Fruit fly (Drosophila melanogaster) whole organism, embryonic: ENCODE measurements around the gene CG32679.

Source experiments
- Abd-B ChIP-seq: fragments of 200-800 bp; sonication (Bioruptor generic); optimal IDR thresholded peaks from 2 replicates; lab custom pipeline; 2018; ENCODE audit warnings: missing biosample characterization, mild to moderate bottlenecking, missing genetic modification characterization, moderate library complexity
- BEAF-32 ChIP-seq: fragments of 200-800 bp; sonication (Bioruptor generic); optimal IDR thresholded peaks from 3 replicates; lab custom pipeline; 2017; ENCODE audit warnings: missing biosample characterization, missing genetic modification characterization, mild to moderate bottlenecking, moderate library complexity, missing genetic modification reagents
- Bteb2 ChIP-seq: fragments of 200-800 bp; sonication (Bioruptor generic); optimal IDR thresholded peaks from 2 replicates; lab custom pipeline; 2016; ENCODE audit warnings: missing biosample characterization, missing genetic modification characterization
- CG10321 ChIP-seq: fragments of 200-800 bp; sonication (Bioruptor generic); IDR thresholded peaks from 2 replicates; pipeline ENCODE4 v1.3.6; 2022; ENCODE audit warnings: missing biosample characterization, missing genetic modification characterization
- CG11723 ChIP-seq: fragments of 200-800 bp; sonication (Bioruptor generic); optimal IDR thresholded peaks from 2 replicates; lab custom pipeline; 2017; ENCODE audit warnings: missing biosample characterization, mild to moderate bottlenecking, missing genetic modification characterization
- CG13287 ChIP-seq: fragments of 200-800 bp; sonication (Bioruptor generic); IDR thresholded peaks from 2 replicates; pipeline ENCODE4 v1.3.6; 2022; ENCODE audit warnings: missing biosample characterization, missing genetic modification characterization; ENCODE audit not compliant: partially characterized antibody
- CG13624 ChIP-seq: fragments of 200-800 bp; sonication (Bioruptor generic); optimal IDR thresholded peaks from 2 replicates; lab custom pipeline; 2016; ENCODE audit warnings: missing biosample characterization, missing genetic modification characterization
- CG14710 ChIP-seq: fragments of 200-800 bp; sonication (Bioruptor generic); optimal IDR thresholded peaks from 3 replicates; lab custom pipeline; 2019; ENCODE audit warnings: missing biosample characterization, mild to moderate bottlenecking, missing genetic modification characterization, moderate library complexity
- CG15601 ChIP-seq: fragments of 200-800 bp; sonication (Bioruptor generic); optimal IDR thresholded peaks from 3 replicates; lab custom pipeline; 2019; ENCODE audit warnings: missing biosample characterization, mild to moderate bottlenecking, missing genetic modification characterization, moderate library complexity
- CG2116 ChIP-seq: fragments of 200-800 bp; sonication (Bioruptor generic); optimal IDR thresholded peaks from 3 replicates; lab custom pipeline; 2018; ENCODE audit warnings: missing biosample characterization, mild to moderate bottlenecking, missing genetic modification characterization
- CG3407 ChIP-seq: fragments of 200-800 bp; sonication (Bioruptor generic); optimal IDR thresholded peaks from 2 replicates; lab custom pipeline; 2018; ENCODE audit warnings: missing biosample characterization, mild to moderate bottlenecking, missing genetic modification characterization
- CG34376 ChIP-seq: fragments of 200-800 bp; sonication (Bioruptor generic); optimal IDR thresholded peaks from 2 replicates; lab custom pipeline; 2018; ENCODE audit warnings: missing biosample characterization, mild to moderate bottlenecking, missing genetic modification characterization
- CG5180 ChIP-seq: fragments of 200-800 bp; sonication (Bioruptor generic); optimal IDR thresholded peaks from 3 replicates; lab custom pipeline; 2017; ENCODE audit warnings: missing biosample characterization, missing genetic modification characterization, mild to moderate bottlenecking, moderate library complexity, missing genetic modification reagents
- CG7839 ChIP-seq: fragments of 200-800 bp; sonication (Bioruptor generic); optimal IDR thresholded peaks from 3 replicates; lab custom pipeline; 2018; ENCODE audit warnings: missing biosample characterization, mild to moderate bottlenecking, missing genetic modification characterization, moderate library complexity
- CG7987 ChIP-seq: fragments of 200-800 bp; sonication (Bioruptor generic); optimal IDR thresholded peaks from 2 replicates; lab custom pipeline; 2018; ENCODE audit warnings: missing biosample characterization, mild to moderate bottlenecking, missing genetic modification characterization, moderate library complexity
- CG9437 ChIP-seq: fragments of 200-800 bp; sonication (Bioruptor generic); optimal IDR thresholded peaks from 2 replicates; lab custom pipeline; 2018; ENCODE audit warnings: missing biosample characterization, mild to moderate bottlenecking, missing genetic modification characterization
- CG9817 ChIP-seq: fragments of 200-800 bp; sonication (Bioruptor generic); optimal IDR thresholded peaks from 2 replicates; lab custom pipeline; 2018; ENCODE audit warnings: missing biosample characterization, mild to moderate bottlenecking, missing genetic modification characterization, moderate library complexity
- E2f2 ChIP-seq: fragments of 200-800 bp; sonication (Bioruptor generic); IDR thresholded peaks from 2 replicates; pipeline ENCODE4 v1.3.6; 2022; ENCODE audit warnings: missing biosample characterization, missing genetic modification characterization
- Eip74EF ChIP-seq, 2 experiments: fragments of 200-800 bp in 1 of 2; fragments of >200 bp in 1 of 2; sonication (Bioruptor generic) in 1 of 2; optimal IDR thresholded peaks; 2 replicates each; lab custom pipeline; 2017 to 2019; ENCODE audit warnings: missing biosample characterization in 2 of 2, missing genetic modification characterization in 2 of 2, mild to moderate bottlenecking in 1 of 2, moderate library complexity in 1 of 2
- GATAe ChIP-seq: fragments of 200-800 bp; sonication (Bioruptor generic); conservative IDR thresholded peaks from 2 replicates; pipeline ENCODE4 v1.3.6; 2022; ENCODE audit warnings: missing biosample characterization, missing genetic modification characterization
- HHEX ChIP-seq: fragments of 200-800 bp; sonication (Bioruptor generic); optimal IDR thresholded peaks from 3 replicates; lab custom pipeline; 2017; ENCODE audit warnings: missing biosample characterization, mild to moderate bottlenecking, missing genetic modification characterization, missing genetic modification reagents
- HLH54F ChIP-seq: fragments of 200-800 bp; sonication (Bioruptor generic); optimal IDR thresholded peaks from 3 replicates; lab custom pipeline; 2016; ENCODE audit warnings: missing biosample characterization, missing genetic modification characterization
- Mrtf ChIP-seq: fragments of 200-800 bp; sonication (Bioruptor generic); IDR thresholded peaks from 3 replicates; pipeline ENCODE4 v1.3.6; 2022; ENCODE audit warnings: missing biosample characterization, missing genetic modification characterization
- Nf-YC ChIP-seq: fragments of 200-800 bp; optimal IDR thresholded peaks from 3 replicates; lab custom pipeline; 2019; ENCODE audit warnings: missing biosample characterization, mild to moderate bottlenecking, missing genetic modification characterization, moderate library complexity
- Pdp1 ChIP-seq, 2 experiments: fragments of 200-800 bp; sonication (Bioruptor generic); optimal IDR thresholded peaks; 3 replicates each; lab custom pipeline; 2016; ENCODE audit warnings: missing biosample characterization in 2 of 2, missing genetic modification characterization in 2 of 2, mild to moderate bottlenecking in 1 of 2, moderate library complexity in 1 of 2
- Ssrp ChIP-seq: fragments of 200-800 bp; sonication (Bioruptor generic); optimal IDR thresholded peaks from 2 replicates; lab custom pipeline; 2018; ENCODE audit warnings: missing biosample characterization, mild to moderate bottlenecking, missing genetic modification characterization, moderate library complexity
- Vsx1 ChIP-seq: fragments of 200-800 bp; sonication (Bioruptor generic); optimal IDR thresholded peaks from 2 replicates; lab custom pipeline; 2017; ENCODE audit warnings: missing biosample characterization, mild to moderate bottlenecking, missing genetic modification characterization, missing genetic modification reagents
- caup ChIP-seq: fragments of 200-800 bp; sonication (Bioruptor generic); optimal IDR thresholded peaks from 3 replicates; lab custom pipeline; 2017; ENCODE audit warnings: missing biosample characterization, mild to moderate bottlenecking, missing genetic modification characterization, moderate library complexity; ENCODE audit not compliant: severe bottlenecking
- chif ChIP-seq, 2 experiments: fragments of 200-800 bp; sonication (Bioruptor generic); optimal IDR thresholded peaks; 3 replicates each; lab custom pipeline; 2016; ENCODE audit warnings: missing biosample characterization in 2 of 2, missing genetic modification characterization in 2 of 2
- chinmo ChIP-seq: fragments of 200-800 bp; sonication (Bioruptor generic); IDR thresholded peaks from 4 replicates; pipeline ENCODE4 v1.3.6; 2022; ENCODE audit warnings: missing biosample characterization, missing genetic modification characterization; ENCODE audit not compliant: partially characterized antibody
- da ChIP-seq: fragments of 200-800 bp; sonication (Bioruptor generic); optimal IDR thresholded peaks from 2 replicates; lab custom pipeline; 2016; ENCODE audit warnings: missing biosample characterization, missing genetic modification characterization
- dmrt99B ChIP-seq: fragments of 200-800 bp; sonication (Bioruptor generic); optimal IDR thresholded peaks from 2 replicates; lab custom pipeline; 2018; ENCODE audit warnings: missing biosample characterization, mild to moderate bottlenecking, missing genetic modification characterization, moderate library complexity
- exex ChIP-seq: fragments of 200-800 bp; sonication (Bioruptor generic); optimal IDR thresholded peaks from 4 replicates; lab custom pipeline; 2018; ENCODE audit warnings: missing biosample characterization, mild to moderate bottlenecking, missing genetic modification characterization, moderate library complexity
- fd3F ChIP-seq: fragments of 200-800 bp; sonication (Bioruptor generic); optimal IDR thresholded peaks from 2 replicates; lab custom pipeline; 2018; ENCODE audit warnings: missing biosample characterization, mild to moderate bottlenecking, missing genetic modification characterization, moderate library complexity
- grn ChIP-seq: fragments of 200-800 bp; sonication (Bioruptor generic); optimal IDR thresholded peaks from 3 replicates; lab custom pipeline; 2017; ENCODE audit warnings: missing biosample characterization, missing genetic modification characterization
- ham ChIP-seq: fragments of 200-800 bp; sonication (Bioruptor generic); IDR thresholded peaks from 2 replicates; pipeline ENCODE4 v1.3.6; 2022; ENCODE audit warnings: missing biosample characterization, missing genetic modification characterization
- her ChIP-seq: fragments of 200-800 bp; sonication (Bioruptor generic); optimal IDR thresholded peaks from 2 replicates; lab custom pipeline; 2016; ENCODE audit warnings: missing biosample characterization, missing genetic modification characterization
- lab ChIP-seq: fragments of 200-800 bp; sonication (Bioruptor generic); optimal IDR thresholded peaks from 3 replicates; lab custom pipeline; 2017; ENCODE audit warnings: missing biosample characterization, missing genetic modification characterization, mild to moderate bottlenecking, moderate library complexity, missing genetic modification reagents
- mirr ChIP-seq: fragments of 200-800 bp; sonication (Bioruptor generic); optimal IDR thresholded peaks from 3 replicates; lab custom pipeline; 2018; ENCODE audit warnings: missing biosample characterization, mild to moderate bottlenecking, missing genetic modification characterization
- nerfin-1 ChIP-seq: fragments of 200-800 bp; sonication (Bioruptor generic); optimal IDR thresholded peaks from 3 replicates; lab custom pipeline; 2019; ENCODE audit warnings: missing biosample characterization, mild to moderate bottlenecking, missing genetic modification characterization, moderate library complexity
- pho ChIP-seq: fragments of 200-800 bp; sonication (Bioruptor generic); optimal IDR thresholded peaks from 2 replicates; lab custom pipeline; 2016; ENCODE audit warnings: missing biosample characterization, missing genetic modification characterization
- sug ChIP-seq: fragments of 200-800 bp; optimal IDR thresholded peaks from 2 replicates; lab custom pipeline; 2019; ENCODE audit warnings: missing biosample characterization, mild to moderate bottlenecking, missing genetic modification characterization, moderate library complexity

CG32679 gene

DNA sequence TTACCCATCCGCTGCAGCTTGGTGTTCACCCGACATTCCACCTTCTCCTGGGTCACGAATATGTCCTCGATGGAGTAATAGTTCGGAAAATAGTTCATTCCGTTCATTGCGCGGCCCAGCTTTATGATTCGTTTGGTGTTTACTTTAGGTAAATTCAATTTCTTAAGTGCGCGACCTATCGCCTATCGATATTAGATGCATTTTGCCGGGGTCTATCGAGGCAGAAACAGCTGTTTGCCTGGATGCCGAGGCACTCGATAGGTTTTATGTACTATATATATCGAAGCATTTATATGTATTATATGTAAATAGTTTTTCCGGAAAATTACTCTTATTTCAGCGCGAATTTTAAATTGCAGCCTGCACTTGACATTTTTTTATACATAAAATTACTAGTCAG lies 17.7 kb upstream of the CG32679 start (continued):
- peak; percentile 39 for TF ChIP-seq BEAF-32 (GFP tag; lab: Kevin White, UChicago)

DNA sequence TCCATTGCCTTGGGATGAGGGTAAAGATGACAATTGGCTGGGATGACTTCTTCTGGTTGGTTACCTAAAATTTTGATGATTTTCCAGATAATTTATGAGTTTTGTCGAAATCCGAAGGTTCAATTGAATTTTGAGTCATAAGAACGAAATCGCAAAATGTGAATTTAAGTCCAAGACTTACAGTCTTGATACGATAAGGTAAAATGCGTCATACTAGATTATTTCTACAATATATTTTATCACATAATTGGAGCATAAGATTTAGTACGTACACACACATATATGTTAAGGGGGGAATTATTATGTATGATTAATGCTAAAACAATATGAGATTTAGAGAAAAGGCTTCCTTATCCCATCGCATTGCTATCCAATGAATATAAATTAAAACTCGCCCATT lies 14.0 kb upstream of the CG32679 start, which contains the start of gene CG32681:
TSS of gene CG32681 (minus strand) at position 101 of the 400 bp plus-strand sequence.
- TF ChIP-seq Ssrp (no peak), CG7839 (tag; lab: Kevin White, UChicago) (no peak), CG13287 (GFP tag; lab: Robert Waterston, UW) (no peak), CG10321 (no peak), CG9437 (GFP tag; lab: Kevin White, UChicago) (no peak)

DNA sequence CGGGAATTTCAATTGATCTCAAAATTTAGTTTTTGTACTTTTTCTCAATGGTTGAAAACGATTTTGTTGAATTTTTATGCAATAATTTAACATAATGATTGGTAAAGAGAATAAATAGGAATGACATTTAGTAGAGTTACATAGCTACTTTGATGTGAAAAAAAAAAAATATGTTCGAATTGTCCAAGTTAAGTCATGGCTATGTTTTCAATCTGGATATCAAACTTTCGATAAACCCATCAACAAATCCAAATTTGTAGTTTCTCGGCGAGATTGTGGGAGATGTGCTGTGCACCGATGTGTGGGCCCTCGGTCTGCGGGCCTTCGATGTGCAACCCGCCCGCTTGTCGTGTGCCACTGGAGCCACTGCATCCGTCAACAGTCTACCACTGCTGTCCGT lies 7.9 kb upstream of the CG32679 start, which contains the start of the genes CG32686 and CG2898:
TSS of gene CG32686 (minus strand) at position 101 of the 400 bp plus-strand sequence.
TSS of gene CG2898 (plus strand) at position 159 of the 400 bp plus-strand sequence.
- TF ChIP-seq CG2116 (GFP tag; lab: Kevin White, UChicago) (no peak), da (GFP tag; lab: Kevin White, UChicago) (no peak), CG14710 (tag; lab: Kevin White, UChicago) (no peak), Bteb2 (GFP tag; lab: Kevin White, UChicago) (no peak), nerfin-1 (tag; lab: Kevin White, UChicago) (no peak), HLH54F (GFP tag; lab: Kevin White, UChicago) (no peak), pho (GFP tag; lab: Kevin White, UChicago) (no peak), caup (GFP tag; lab: Kevin White, UChicago) (no peak), Abd-B (no peak), CG3407 (GFP tag; lab: Kevin White, UChicago) (no peak), Eip74EF (GFP tag; optimal IDR thresholded peaks at IDR 0.05; lab: Kevin White, UChicago) (no peak), her (GFP tag; lab: Kevin White, UChicago) (no peak), CG13624 (GFP tag; lab: Kevin White, UChicago) (no peak), CG9817 (tag; lab: Kevin White, UChicago) (no peak), HHEX (GFP tag; lab: Kevin White, UChicago) (no peak), CG11723 (GFP tag; lab: Kevin White, UChicago) (no peak), dmrt99B (tag; lab: Kevin White, UChicago) (no peak), E2f2 (GFP tag; lab: Robert Waterston, UW) (no peak), fd3F (no peak), chif (GFP tag; optimal IDR thresholded peaks at IDR 0.05; lab: Kevin White, UChicago) (no peak)

DNA sequence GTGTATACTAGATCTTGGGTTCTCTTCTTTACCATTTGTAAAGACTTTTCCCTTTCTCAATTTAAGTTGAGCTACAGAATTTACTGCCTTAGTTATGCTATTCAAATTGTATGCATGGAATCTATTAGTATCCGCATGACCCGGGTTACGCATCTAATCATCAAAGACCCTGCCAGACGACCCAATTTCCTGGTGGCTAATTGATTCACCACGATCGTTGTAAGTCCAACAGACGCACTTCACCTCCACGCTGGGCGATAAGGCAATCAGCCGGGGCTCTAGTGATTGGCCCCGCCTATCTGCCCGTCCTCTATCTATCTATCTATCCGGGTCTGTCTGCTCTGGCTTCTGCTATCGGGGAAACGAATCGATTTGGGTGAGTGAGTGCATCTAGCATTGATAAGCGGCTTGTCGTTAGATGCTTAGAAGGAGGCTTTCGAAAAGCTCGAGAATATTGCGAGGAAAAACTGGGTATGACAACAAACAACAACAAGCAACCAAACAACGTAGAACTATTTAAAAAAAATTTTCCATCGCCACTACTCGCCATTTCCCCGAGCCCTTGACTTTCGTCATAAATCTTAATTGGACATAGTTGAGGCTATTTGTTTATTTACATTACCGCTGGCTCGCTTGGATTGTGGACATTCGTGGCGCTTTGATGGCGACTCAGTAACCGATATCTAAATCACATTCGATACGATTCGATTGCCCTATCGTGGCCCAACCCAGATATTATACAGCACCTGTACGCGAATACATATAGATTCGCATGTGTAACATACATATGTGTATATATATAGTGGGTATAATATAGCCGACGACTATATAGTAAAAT lies 3.1 kb upstream of the CG32679 start:
- TF ChIP-seq Nf-YC (tag; lab: Kevin White, UChicago) (peak; percentile 84), lab (peak; percentile 36), GATAe (GFP tag; lab: Robert Waterston, UW) (peak; percentile 54; the same call in 1 of the 2 replicates), Pdp1 (GFP tag; optimal IDR thresholded peaks at IDR 0.05; lab: Kevin White, UChicago) (peak in 1 of 2 experiments; percentile 10), CG34376 (GFP tag; lab: Kevin White, UChicago) (peak; percentile 84), exex (tag; lab: Kevin White, UChicago) (peak; percentile 67), CG5180 (GFP tag; lab: Kevin White, UChicago) (no peak), mirr (GFP tag; lab: Kevin White, UChicago) (peak; percentile 39), sug (tag; lab: Kevin White, UChicago) (peak; percentile 76), Vsx1 (GFP tag; lab: Kevin White, UChicago) (peak; percentile 71), chinmo (0 out of 4 replicates have a peak, but pooled peaks have one; percentile 44), CG15601 (tag; lab: Kevin White, UChicago) (no peak), Mrtf (no peak), grn (GFP tag; lab: Kevin White, UChicago) (peak; percentile 99), ham (GFP tag; lab: Robert Waterston, UW) (no peak), CG7987 (GFP tag; lab: Kevin White, UChicago) (peak; percentile 38)
